Worm (Caenorhabditis elegans) whole organism, L1 larva: Measurements from ENCODE around the gene dmd-7.

Source experiments
- C16A3.4 ChIP-seq: fragments of 150-350 bp; optimal IDR thresholded peaks from 2 replicates; lab custom pipeline; 2014; ENCODE audit warnings: missing biosample characterization, missing genetic modification characterization
- F16B12.6 ChIP-seq: fragments of 150-350 bp; optimal IDR thresholded peaks from 2 replicates; lab custom pipeline; 2014; ENCODE audit warnings: missing biosample characterization, missing genetic modification characterization
- Y116A8C.19 ChIP-seq: sonication (generic microtip); optimal IDR thresholded peaks from 2 replicates; lab custom pipeline; 2016; ENCODE audit warnings: missing compliant biosample characterization, missing genetic modification characterization, borderline replicate concordance
- aha-1 ChIP-seq: fragments of 150-350 bp; optimal IDR thresholded peaks from 2 replicates; lab custom pipeline; 2014; ENCODE audit warnings: missing biosample characterization, missing genetic modification characterization
- alr-1 ChIP-seq: fragments of 200-800 bp; sonication (Bioruptor generic); optimal IDR thresholded peaks from 2 replicates; lab custom pipeline; 2018; ENCODE audit warnings: borderline replicate concordance, mild to moderate bottlenecking, missing genetic modification characterization, missing compliant biosample characterization
- ama-1 ChIP-seq: fragments of 150-350 bp; optimal IDR thresholded peaks from 2 replicates; lab custom pipeline; 2014
- blmp-1 ChIP-seq: fragments of 150-350 bp; optimal IDR thresholded peaks from 2 replicates; lab custom pipeline; 2014; ENCODE audit warnings: missing biosample characterization, missing genetic modification characterization
- ceh-8 ChIP-seq: fragments of 200-800 bp; sonication (Bioruptor generic); optimal IDR thresholded peaks from 2 replicates; lab custom pipeline; 2018; ENCODE audit warnings: mild to moderate bottlenecking, missing genetic modification characterization, moderate library complexity, missing compliant biosample characterization
- ceh-82 ChIP-seq, 3 experiments: fragments of 150-350 bp in 1 of 3; sonication (generic microtip) in 2 of 3; optimal IDR thresholded peaks; 2 replicates each; lab custom pipeline; 2014 to 2017; ENCODE audit warnings: missing biosample characterization in 3 of 3, missing genetic modification characterization in 3 of 3
- ceh-88 ChIP-seq: fragments of 200-800 bp; sonication (Bioruptor generic); IDR thresholded peaks from 2 replicates; pipeline ENCODE4 v1.3.6; 2022; ENCODE audit warnings: missing genetic modification characterization, missing compliant biosample characterization
- ceh-90 ChIP-seq: sonication (generic microtip); optimal IDR thresholded peaks from 2 replicates; lab custom pipeline; 2016; ENCODE audit warnings: missing genetic modification characterization, missing compliant biosample characterization
- ces-1 ChIP-seq: fragments of 150-350 bp; optimal IDR thresholded peaks from 2 replicates; lab custom pipeline; 2014; ENCODE audit warnings: missing biosample characterization, missing genetic modification reagents, missing genetic modification characterization
- dsc-1 ChIP-seq: sonication (generic microtip); optimal IDR thresholded peaks from 2 replicates; lab custom pipeline; 2016; ENCODE audit warnings: mild to moderate bottlenecking, missing genetic modification characterization, missing compliant biosample characterization
- efl-1 ChIP-seq, 4 experiments: fragments of 150-350 bp; optimal IDR thresholded peaks in 3 of 4; peaks in 1 of 4; 1 replicate in 1 of 4; 2 replicates in 3 of 4; lab custom pipeline; 2014; ENCODE audit warnings: missing biosample characterization in 2 of 4, missing genetic modification characterization in 2 of 4, missing genetic modification reagents in 2 of 4
- egl-27 ChIP-seq, 2 experiments: fragments of 150-350 bp in 1 of 2; sonication (generic microtip); optimal IDR thresholded peaks; 3 replicates each; lab custom pipeline; 2017 to 2018; ENCODE audit warnings: missing biosample characterization in 2 of 2, missing genetic modification characterization in 2 of 2, missing genetic modification reagents in 2 of 2
- elt-3 ChIP-seq, 6 experiments: fragments of 150-350 bp in 1 of 6; sonication (generic microtip); optimal IDR thresholded peaks; 2 replicates each; lab custom pipeline; 2017 to 2018; ENCODE audit warnings: missing biosample characterization in 6 of 6, missing genetic modification characterization in 6 of 6, inconsistent platforms in 1 of 6
- ets-5 ChIP-seq: fragments of 200-800 bp; sonication (Bioruptor generic); IDR thresholded peaks from 2 replicates; pipeline ENCODE4 v1.3.6; 2022; ENCODE audit warnings: missing genetic modification characterization, missing compliant biosample characterization
- fkh-8 ChIP-seq: sonication (generic microtip); optimal IDR thresholded peaks from 2 replicates; lab custom pipeline; 2016; ENCODE audit warnings: mild to moderate bottlenecking, missing genetic modification characterization, missing compliant biosample characterization
- grh-1 ChIP-seq: fragments of 200-800 bp; sonication (Bioruptor generic); IDR thresholded peaks from 2 replicates; pipeline ENCODE4 v1.3.6; 2022; ENCODE audit warnings: missing genetic modification reagents, missing genetic modification characterization, missing compliant biosample characterization
- hlh-17 ChIP-seq: fragments of 200-800 bp; sonication (Bioruptor generic); optimal IDR thresholded peaks from 2 replicates; lab custom pipeline; 2018; ENCODE audit warnings: missing genetic modification characterization, mild to moderate bottlenecking, missing compliant biosample characterization, moderate library complexity, borderline replicate concordance
- hlh-4 ChIP-seq: sonication (generic microtip); optimal IDR thresholded peaks from 2 replicates; lab custom pipeline; 2016; ENCODE audit warnings: mild to moderate bottlenecking, missing genetic modification characterization, missing compliant biosample characterization
- hpl-2 ChIP-seq: fragments of 150-350 bp; optimal IDR thresholded peaks from 2 replicates; lab custom pipeline; 2014; ENCODE audit warnings: missing biosample characterization, missing genetic modification reagents, missing genetic modification characterization
- irx-1 ChIP-seq: sonication (generic microtip); optimal IDR thresholded peaks from 2 replicates; lab custom pipeline; 2016; ENCODE audit warnings: missing genetic modification characterization, missing compliant biosample characterization
- jun-1 ChIP-seq: fragments of 150-350 bp; optimal IDR thresholded peaks from 2 replicates; lab custom pipeline; 2014; ENCODE audit warnings: missing biosample characterization, missing genetic modification reagents, missing genetic modification characterization
- lin-13 ChIP-seq: fragments of 150-350 bp; optimal IDR thresholded peaks from 2 replicates; lab custom pipeline; 2014; ENCODE audit warnings: missing biosample characterization, missing genetic modification reagents, missing genetic modification characterization
- lin-35 ChIP-seq, 2 experiments: fragments of 150-350 bp; optimal IDR thresholded peaks; 2 replicates each; lab custom pipeline; 2014; ENCODE audit warnings: missing biosample characterization in 2 of 2, missing genetic modification characterization in 2 of 2, missing genetic modification reagents in 2 of 2
- lsy-2 ChIP-seq, 2 experiments: fragments of 150-350 bp; optimal IDR thresholded peaks; 2 replicates each; lab custom pipeline; 2014; ENCODE audit warnings: missing biosample characterization in 2 of 2, missing genetic modification characterization in 2 of 2
- mab-9 ChIP-seq: fragments of 200-800 bp; sonication (Bioruptor generic); IDR thresholded peaks from 2 replicates; pipeline ENCODE4 v1.3.6; 2022; ENCODE audit warnings: missing genetic modification reagents, missing genetic modification characterization, missing compliant biosample characterization
- mdl-1 ChIP-seq, 2 experiments: fragments of 150-350 bp; optimal IDR thresholded peaks; 2 replicates each; lab custom pipeline; 2014 to 2017; ENCODE audit warnings: missing biosample characterization in 2 of 2, missing genetic modification characterization in 2 of 2, inconsistent platforms in 1 of 2
- mep-1 ChIP-seq: fragments of 150-350 bp; optimal IDR thresholded peaks from 2 replicates; lab custom pipeline; 2014; ENCODE audit warnings: missing biosample characterization, missing genetic modification characterization
- nhr-12 ChIP-seq: sonication (generic microtip); optimal IDR thresholded peaks from 2 replicates; lab custom pipeline; 2017; ENCODE audit warnings: missing biosample characterization, missing genetic modification characterization
- nhr-20 ChIP-seq: sonication (generic microtip); optimal IDR thresholded peaks from 2 replicates; lab custom pipeline; 2016; ENCODE audit warnings: mild to moderate bottlenecking, missing genetic modification characterization, missing compliant biosample characterization
- nhr-237 ChIP-seq: fragments of 150-350 bp; optimal IDR thresholded peaks from 2 replicates; lab custom pipeline; 2014; ENCODE audit warnings: missing biosample characterization, missing genetic modification characterization
- nhr-28 ChIP-seq: fragments of 150-350 bp; optimal IDR thresholded peaks from 2 replicates; lab custom pipeline; 2014; ENCODE audit warnings: missing biosample characterization, missing genetic modification characterization
- nhr-71 ChIP-seq: sonication (generic microtip); optimal IDR thresholded peaks from 2 replicates; lab custom pipeline; 2016; ENCODE audit warnings: mild to moderate bottlenecking, missing genetic modification characterization, moderate library complexity, missing compliant biosample characterization
- nhr-76 ChIP-seq: sonication (generic microtip); optimal IDR thresholded peaks from 2 replicates; lab custom pipeline; 2017; ENCODE audit warnings: missing biosample characterization, missing genetic modification characterization
- nhr-85 ChIP-seq: sonication (generic microtip); peaks from one replicate; lab custom pipeline; 2016; ENCODE audit warnings: missing genetic modification characterization, inconsistent platforms, missing compliant biosample characterization
- nhr-90 ChIP-seq: sonication (generic microtip); optimal IDR thresholded peaks from 2 replicates; lab custom pipeline; 2016; ENCODE audit warnings: mild to moderate bottlenecking, missing genetic modification characterization, missing compliant biosample characterization; ENCODE audit not compliant: poor library complexity
- pqm-1 ChIP-seq: sonication (generic microtip); optimal IDR thresholded peaks from 3 replicates; lab custom pipeline; 2017; ENCODE audit warnings: missing biosample characterization, missing genetic modification characterization
- skn-1 ChIP-seq: fragments of 150-350 bp; optimal IDR thresholded peaks from 2 replicates; lab custom pipeline; 2014; ENCODE audit warnings: missing biosample characterization, missing genetic modification characterization
- snu-23 ChIP-seq: sonication (generic microtip); optimal IDR thresholded peaks from 2 replicates; lab custom pipeline; 2016; ENCODE audit warnings: missing genetic modification characterization, missing compliant biosample characterization
- sptf-1 ChIP-seq: fragments of 150-350 bp; optimal IDR thresholded peaks from 2 replicates; lab custom pipeline; 2014; ENCODE audit warnings: missing biosample characterization, missing genetic modification characterization
- unc-130 ChIP-seq: fragments of 150-350 bp; optimal IDR thresholded peaks from 2 replicates; lab custom pipeline; 2017; ENCODE audit warnings: missing biosample characterization, missing genetic modification characterization, inconsistent platforms
- unc-30 ChIP-seq: sonication (generic microtip); optimal IDR thresholded peaks from 2 replicates; lab custom pipeline; 2017; ENCODE audit warnings: missing biosample characterization, missing genetic modification characterization
- unc-62 ChIP-seq: fragments of 150-350 bp; optimal IDR thresholded peaks from 2 replicates; lab custom pipeline; 2014; ENCODE audit warnings: missing biosample characterization, missing genetic modification reagents, missing genetic modification characterization
- vab-15 ChIP-seq: sonication (generic microtip); optimal IDR thresholded peaks from 2 replicates; lab custom pipeline; 2017; ENCODE audit warnings: missing genotype, mild to moderate bottlenecking, missing genetic modification characterization, missing compliant biosample characterization
- xbp-1 ChIP-seq: sonication (generic microtip); optimal IDR thresholded peaks from 2 replicates; lab custom pipeline; 2016; ENCODE audit warnings: missing genetic modification characterization, missing compliant biosample characterization
- ztf-4 ChIP-seq: fragments of 150-350 bp; optimal IDR thresholded peaks from 2 replicates; lab custom pipeline; 2014; ENCODE audit warnings: missing biosample characterization, missing genetic modification characterization

dmd-7 gene

DNA sequence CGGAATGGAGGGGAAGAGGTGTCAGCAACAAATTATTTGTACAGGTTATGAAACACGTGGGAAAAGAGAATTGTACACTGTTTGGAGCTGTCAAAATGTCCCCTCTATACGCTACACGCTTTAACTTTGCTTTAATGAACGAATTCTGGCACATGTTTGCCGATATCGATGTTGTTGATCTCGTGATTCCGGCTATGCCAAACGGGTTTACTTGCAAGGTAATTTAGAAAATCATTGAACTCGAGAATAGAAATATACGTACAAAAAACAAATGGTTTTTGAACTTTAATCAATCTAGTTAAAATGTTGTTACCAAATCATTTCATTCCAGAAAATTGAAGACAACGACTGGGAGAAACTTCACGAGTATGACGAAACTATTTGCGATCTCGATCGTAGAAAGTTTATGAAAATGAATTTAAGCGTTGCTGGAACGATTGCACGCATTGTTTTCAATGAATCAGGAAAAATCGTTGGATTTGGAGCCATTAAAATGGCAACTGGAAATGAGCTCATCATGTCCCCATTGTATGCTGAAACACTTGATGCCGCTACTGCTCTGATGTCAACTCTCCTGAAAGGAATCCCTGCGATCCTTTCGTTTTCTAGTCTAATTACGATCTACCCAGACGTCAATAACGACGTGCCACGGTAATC is 30.6 kb downstream of the dmd-7 start:
- no peak for TF ChIP-seq unc-62 (GFP tag; lab: Kevin White, UChicago)
- no peak for TF ChIP-seq C16A3.4
- peak in 1 of 2 experiments; percentile 16 for TF ChIP-seq lsy-2 (tag; optimal IDR thresholded peaks at IDR 0.05; lab: Kevin White, UChicago)
- TF ChIP-seq lin-35 (GFP tag; optimal IDR thresholded peaks at IDR 0.05; lab: Kevin White, UChicago), result peak in 1 of 2 experiments; percentile 36
- TF ChIP-seq nhr-28 (tag; lab: Kevin White, UChicago), result no peak
- TF ChIP-seq efl-1 (optimal IDR thresholded peaks at IDR 0.05; lab: Kevin White, UChicago), result no peak
- peak in 1 of 2 experiments; percentile 85 for TF ChIP-seq efl-1 (GFP tag; optimal IDR thresholded peaks at IDR 0.05 in 1 of 2; lab: Kevin White, UChicago)
- peak in 1 of 6 experiments; percentile 11 for TF ChIP-seq elt-3 (tag; optimal IDR thresholded peaks at IDR 0.05; lab: Kevin White, UChicago)
- peak; percentile 8 for TF ChIP-seq ama-1 (lab: Kevin White, UChicago)

DNA sequence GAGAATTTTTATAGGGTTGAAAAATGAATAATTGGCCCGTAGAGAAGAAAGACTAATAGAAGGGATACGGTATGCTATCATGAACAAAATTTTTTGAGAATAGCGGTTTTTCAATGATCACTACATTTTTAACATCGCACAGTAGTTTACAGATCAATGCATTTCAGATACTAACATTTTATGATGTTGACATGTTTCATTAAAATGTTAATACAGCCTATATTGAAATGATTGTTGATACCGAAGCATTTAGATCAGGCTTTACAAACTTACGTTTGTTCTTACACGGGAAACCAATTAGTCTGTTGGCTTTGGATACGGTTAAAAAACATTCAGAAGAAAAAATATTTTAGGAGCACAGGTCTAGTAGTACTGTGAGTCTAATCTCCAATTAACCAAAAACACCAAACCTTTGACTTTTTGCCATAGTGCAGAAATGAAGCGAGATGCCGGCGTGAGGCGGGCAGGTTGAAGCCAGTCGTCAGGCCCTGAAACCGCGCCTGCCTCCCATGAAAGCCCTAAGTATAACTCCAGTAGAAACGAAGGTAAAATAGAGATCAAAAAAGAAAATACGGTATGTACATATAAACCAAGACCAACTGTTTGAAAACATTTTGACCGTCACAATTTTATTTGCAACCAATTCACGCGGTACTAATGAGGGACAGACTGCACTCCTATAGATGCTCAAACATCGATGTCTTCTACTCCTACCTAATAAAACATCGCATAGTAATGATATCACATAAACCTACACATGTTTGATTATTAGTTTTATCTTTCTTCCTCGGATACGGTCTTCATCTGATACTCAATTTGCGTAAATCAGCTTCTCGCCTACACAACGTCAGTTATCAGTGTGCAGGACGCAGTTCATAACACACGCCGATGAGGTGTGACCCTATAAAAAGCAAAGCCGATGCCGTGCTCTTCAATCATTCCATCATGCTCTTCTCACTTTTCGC is 31.7 kb downstream of the dmd-7 start, which contains the start of gene fil-2:
TSS of gene fil-2 (plus strand) at position 915 of the 965 bp plus-strand sequence.
- no peak for TF ChIP-seq mdl-1 (tag; optimal IDR thresholded peaks at IDR 0.05; lab: Kevin White, UChicago)
- no peak for TF ChIP-seq grh-1 (GFP tag; lab: Robert Waterston, UW)
- no peak for TF ChIP-seq alr-1 (tag; lab: Kevin White, UChicago)
- TF ChIP-seq hlh-17, result no peak
- TF ChIP-seq blmp-1 (tag; lab: Kevin White, UChicago), result no peak
- no peak for TF ChIP-seq hpl-2 (GFP tag; lab: Kevin White, UChicago)
- no peak for TF ChIP-seq ceh-8
- TF ChIP-seq F16B12.6, result no peak
- TF ChIP-seq lin-13 (GFP tag; lab: Kevin White, UChicago), result no peak
- TF ChIP-seq ets-5 (GFP tag; lab: Robert Waterston, UW), result no peak
- no peak for TF ChIP-seq ztf-4
- peak; percentile 40 for TF ChIP-seq nhr-85 (tag; lab: Kevin White, UChicago)
- no peak for TF ChIP-seq ceh-90 (tag; lab: Kevin White, UChicago)
- TF ChIP-seq fkh-8 (tag; lab: Kevin White, UChicago), result no peak
- no peak for TF ChIP-seq unc-62 (GFP tag; lab: Kevin White, UChicago)
- TF ChIP-seq nhr-71 (tag; lab: Kevin White, UChicago), result peak; percentile 27
- TF ChIP-seq pqm-1, result no peak
- no peak for TF ChIP-seq unc-30 (tag; lab: Kevin White, UChicago)
- TF ChIP-seq snu-23 (GFP tag; lab: Kevin White, UChicago), result no peak
- TF ChIP-seq mep-1 (tag; lab: Kevin White, UChicago), result no peak
- TF ChIP-seq ceh-82 (tag; optimal IDR thresholded peaks at IDR 0.05; lab: Kevin White, UChicago), result no peak
- TF ChIP-seq ceh-88 (GFP tag; lab: Robert Waterston, UW), result no peak
- TF ChIP-seq Y116A8C.19 (tag; lab: Kevin White, UChicago), result no peak
- no peak for TF ChIP-seq nhr-237 (tag; lab: Kevin White, UChicago)
- no peak for TF ChIP-seq nhr-76 (tag; lab: Kevin White, UChicago)
- no peak for TF ChIP-seq dsc-1 (tag; lab: Kevin White, UChicago)
- TF ChIP-seq nhr-20 (tag; lab: Kevin White, UChicago), result peak; percentile 52
- TF ChIP-seq unc-130 (tag; lab: Kevin White, UChicago), result no peak
- no peak for TF ChIP-seq egl-27 (tag; optimal IDR thresholded peaks at IDR 0.05; lab: Kevin White, UChicago)
- TF ChIP-seq ama-1 (lab: Kevin White, UChicago), result peak; percentile 84
- TF ChIP-seq ces-1 (GFP tag; lab: Kevin White, UChicago), result no peak
- no peak for TF ChIP-seq skn-1 (tag; lab: Kevin White, UChicago)
- no peak for TF ChIP-seq hlh-4 (tag; lab: Kevin White, UChicago)
- TF ChIP-seq vab-15 (tag; lab: Kevin White, UChicago), result no peak
- no peak for TF ChIP-seq xbp-1 (tag; lab: Kevin White, UChicago)
- TF ChIP-seq sptf-1, result no peak
- TF ChIP-seq nhr-90 (tag; lab: Kevin White, UChicago), result peak; percentile 66
- TF ChIP-seq irx-1 (tag; lab: Kevin White, UChicago), result no peak
- no peak for TF ChIP-seq mab-9 (GFP tag; lab: Robert Waterston, UW)
- TF ChIP-seq nhr-12, result no peak
- no peak for TF ChIP-seq jun-1 (tag; lab: Kevin White, UChicago)
- no peak for TF ChIP-seq aha-1 (tag; lab: Kevin White, UChicago)
